Worm (Caenorhabditis elegans) whole organism, L4/young adult: ENCODE results near the gene F59F5.4.

Experiments
- W03F9.2 ChIP-seq: fragments of 150-350 bp; optimal IDR thresholded peaks from 2 replicates; lab custom pipeline; 2014; ENCODE audit warnings: missing biosample characterization, missing genetic modification characterization
- him-1 ChIP-seq: sonication (generic microtip); optimal IDR thresholded peaks from 2 replicates; lab custom pipeline; 2016; ENCODE audit warnings: missing genotype, missing genetic modification reagents, missing genetic modification characterization, missing compliant biosample characterization

- TF ChIP-seq W03F9.2 (tag; lab: Kevin White, UChicago) (no peak), him-1 (tag; lab: Kevin White, UChicago) (no peak)
Measured at ce11 chrX:10514056-10514455, 28.7 kb upstream of the F59F5.4 start.
